Worm (Caenorhabditis elegans) whole organism, mixed stage, embryonic: ENCODE results near the gene F35D2.3.

Experiments used
- ceh-39 ChIP-seq: fragments of 150-350 bp; optimal IDR thresholded peaks from 2 replicates; lab custom pipeline; 2014; ENCODE audit warnings: missing biosample characterization, missing genetic modification characterization
- ces-1 ChIP-seq: fragments of 150-350 bp; optimal IDR thresholded peaks from 2 replicates; lab custom pipeline; 2014; ENCODE audit warnings: missing biosample characterization, missing genetic modification reagents, missing genetic modification characterization
- lsy-2 ChIP-seq: fragments of 150-350 bp; optimal IDR thresholded peaks from 2 replicates; lab custom pipeline; 2014; ENCODE audit warnings: missing biosample characterization, missing genetic modification characterization
- nhr-237 ChIP-seq: fragments of 150-350 bp; optimal IDR thresholded peaks from 2 replicates; lab custom pipeline; 2014; ENCODE audit warnings: missing biosample characterization, missing genetic modification characterization
- nhr-28 ChIP-seq: fragments of 150-350 bp; optimal IDR thresholded peaks from 2 replicates; lab custom pipeline; 2014; ENCODE audit warnings: missing biosample characterization, missing genetic modification characterization
- pha-4 ChIP-seq: fragments of 150-350 bp; optimal IDR thresholded peaks from 2 replicates; lab custom pipeline; 2018; ENCODE audit warnings: missing biosample characterization, missing genetic modification reagents, missing genetic modification characterization
- ztf-11 ChIP-seq: fragments of 150-350 bp; optimal IDR thresholded peaks from 2 replicates; lab custom pipeline; 2014; ENCODE audit warnings: missing biosample characterization, missing genetic modification characterization

ce11 chrII:7531478-7531877 is 38.9 kb upstream of the F35D2.3 start:
- TF ChIP-seq pha-4 (tag; lab: Kevin White, UChicago) (no peak), ces-1 (GFP tag; lab: Kevin White, UChicago) (no peak), ceh-39 (tag; lab: Kevin White, UChicago) (no peak), ztf-11 (no peak), nhr-28 (tag; lab: Kevin White, UChicago) (no peak), nhr-237 (no peak), lsy-2 (no peak)
